Fruit fly (Drosophila melanogaster) whole organism, embryonic: ENCODE results near the gene Tcs6.

Experiments used
- Blimp-1 ChIP-seq: fragments of 200-800 bp; sonication (Bioruptor generic); optimal IDR thresholded peaks from 3 replicates; lab custom pipeline; 2018; ENCODE audit warnings: missing biosample characterization, missing genetic modification characterization, mild to moderate bottlenecking, moderate library complexity, missing genetic modification reagents
- CG13624 ChIP-seq: fragments of 200-800 bp; sonication (Bioruptor generic); optimal IDR thresholded peaks from 2 replicates; lab custom pipeline; 2016; ENCODE audit warnings: missing biosample characterization, missing genetic modification characterization
- CG15479 ChIP-seq: fragments of 200-800 bp; sonication (Bioruptor generic); optimal IDR thresholded peaks from 3 replicates; lab custom pipeline; 2019; ENCODE audit warnings: missing biosample characterization, mild to moderate bottlenecking, missing genetic modification characterization, moderate library complexity
- CG15696 ChIP-seq: fragments of 200-800 bp; sonication (Bioruptor generic); optimal IDR thresholded peaks from 2 replicates; lab custom pipeline; 2019; ENCODE audit warnings: missing biosample characterization, mild to moderate bottlenecking, missing genetic modification characterization, moderate library complexity
- CG1832 ChIP-seq: fragments of 200-800 bp; sonication (Bioruptor generic); optimal IDR thresholded peaks from 2 replicates; lab custom pipeline; 2017; ENCODE audit warnings: missing biosample characterization, mild to moderate bottlenecking, missing genetic modification characterization, inconsistent platforms
- CG2199 ChIP-seq: fragments of 200-800 bp; sonication (Bioruptor generic); IDR thresholded peaks from 3 replicates; pipeline ENCODE4 v1.3.6; 2022; ENCODE audit warnings: missing biosample characterization, missing genetic modification characterization
- CG31365 ChIP-seq: fragments of 200-800 bp; sonication (Bioruptor generic); optimal IDR thresholded peaks from 2 replicates; lab custom pipeline; 2018; ENCODE audit warnings: missing biosample characterization, mild to moderate bottlenecking, missing genetic modification characterization
- CG4360 ChIP-seq: fragments of 200-800 bp; sonication (Bioruptor generic); IDR thresholded peaks from 2 replicates; pipeline ENCODE4 v1.3.6; 2022; ENCODE audit warnings: missing biosample characterization, missing genetic modification characterization
- CG7271 ChIP-seq: fragments of 200-800 bp; sonication (Bioruptor generic); optimal IDR thresholded peaks from 2 replicates; lab custom pipeline; 2018; ENCODE audit warnings: missing biosample characterization, mild to moderate bottlenecking, missing genetic modification characterization, moderate library complexity
- CG7372 ChIP-seq: fragments of 200-800 bp; sonication (Bioruptor generic); IDR thresholded peaks from 2 replicates; pipeline ENCODE4 v1.3.6; 2022; ENCODE audit warnings: missing biosample characterization, missing genetic modification characterization
- CG7786 ChIP-seq: fragments of 200-800 bp; sonication (Bioruptor generic); optimal IDR thresholded peaks from 2 replicates; lab custom pipeline; 2016; ENCODE audit warnings: missing biosample characterization, missing genetic modification characterization
- D ChIP-seq, 2 experiments: fragments of 200-800 bp in 1 of 2; fragments of >200 bp in 1 of 2; sonication (Bioruptor generic) in 1 of 2; optimal IDR thresholded peaks; 2 replicates in 1 of 2; 3 replicates in 1 of 2; lab custom pipeline; 2017; ENCODE audit warnings: mild to moderate bottlenecking in 1 of 2, missing biosample characterization in 1 of 2, missing genetic modification characterization in 1 of 2, missing genetic modification reagents in 1 of 2
- HLH3B ChIP-seq: fragments of 200-800 bp; sonication (Bioruptor generic); IDR thresholded peaks from 2 replicates; pipeline ENCODE4 v1.3.6; 2022; ENCODE audit warnings: missing biosample characterization, missing genetic modification characterization
- Kr ChIP-seq: fragments of 200-800 bp; sonication (Bioruptor generic); optimal IDR thresholded peaks from 2 replicates; lab custom pipeline; 2017; ENCODE audit warnings: missing biosample characterization, mild to moderate bottlenecking, missing genetic modification characterization
- MTF-1 ChIP-seq: fragments of 200-800 bp; sonication (Bioruptor generic); optimal IDR thresholded peaks from 2 replicates; lab custom pipeline; 2018; ENCODE audit warnings: missing biosample characterization, mild to moderate bottlenecking, missing genetic modification characterization, borderline replicate concordance
- Ptx1 ChIP-seq: fragments of 200-800 bp; sonication (Bioruptor generic); IDR thresholded peaks from 2 replicates; pipeline ENCODE4 v1.3.6; 2022; ENCODE audit warnings: missing biosample characterization, missing genetic modification characterization
- Spps ChIP-seq: fragments of 200-800 bp; sonication (Bioruptor generic); optimal IDR thresholded peaks from 2 replicates; lab custom pipeline; 2018; ENCODE audit warnings: missing biosample characterization, mild to moderate bottlenecking, missing genetic modification characterization
- ac ChIP-seq: fragments of 200-800 bp; sonication (Bioruptor generic); optimal IDR thresholded peaks from 3 replicates; lab custom pipeline; 2017; ENCODE audit warnings: missing biosample characterization, mild to moderate bottlenecking, missing genetic modification characterization
- cad ChIP-seq: fragments of >200 bp; optimal IDR thresholded peaks from 2 replicates; lab custom pipeline; 2017; ENCODE audit warnings: missing biosample characterization, missing genetic modification characterization
- crol ChIP-seq: fragments of 200-800 bp; sonication (Bioruptor generic); IDR thresholded peaks from 2 replicates; pipeline ENCODE4 v1.3.6; 2022; ENCODE audit warnings: missing biosample characterization, missing genetic modification characterization
- da ChIP-seq: fragments of 200-800 bp; sonication (Bioruptor generic); optimal IDR thresholded peaks from 2 replicates; lab custom pipeline; 2016; ENCODE audit warnings: missing biosample characterization, missing genetic modification characterization
- eyg ChIP-seq: fragments of 200-800 bp; sonication (Bioruptor generic); optimal IDR thresholded peaks from 3 replicates; lab custom pipeline; 2016; ENCODE audit warnings: missing biosample characterization, missing genetic modification characterization
- h ChIP-seq: fragments of >200 bp; optimal IDR thresholded peaks from 2 replicates; lab custom pipeline; 2017
- hb ChIP-seq: fragments of 200-800 bp; sonication (Bioruptor generic); IDR thresholded peaks from 3 replicates; pipeline ENCODE4 v1.3.6; 2022; ENCODE audit warnings: missing biosample characterization, missing genetic modification characterization; ENCODE audit not compliant: partially characterized antibody
- insv ChIP-seq, 2 experiments: fragments of 200-800 bp; sonication (Bioruptor generic); optimal IDR thresholded peaks; 3 replicates each; lab custom pipeline; 2016 to 2018; ENCODE audit warnings: missing biosample characterization in 2 of 2, missing genetic modification characterization in 2 of 2
- jing ChIP-seq: fragments of 200-800 bp; sonication (Bioruptor generic); optimal IDR thresholded peaks from 2 replicates; lab custom pipeline; 2018; ENCODE audit warnings: missing biosample characterization, mild to moderate bottlenecking, missing genetic modification characterization
- klu ChIP-seq: fragments of 200-800 bp; sonication (Bioruptor generic); IDR thresholded peaks from 2 replicates; pipeline ENCODE4 v1.3.6; 2022; ENCODE audit warnings: missing biosample characterization, missing genetic modification characterization
- kni ChIP-seq: fragments of 200-800 bp; sonication (Bioruptor generic); optimal IDR thresholded peaks from 3 replicates; lab custom pipeline; 2017; ENCODE audit warnings: mild to moderate bottlenecking, missing biosample characterization, missing genetic modification reagents, missing genetic modification characterization
- lov ChIP-seq, 2 experiments: fragments of 200-800 bp in 1 of 2; fragments of >200 bp in 1 of 2; sonication (Bioruptor generic) in 1 of 2; IDR thresholded peaks in 1 of 2; optimal IDR thresholded peaks in 1 of 2; 2 replicates in 1 of 2; 3 replicates in 1 of 2; pipeline versions ENCODE4 v1.3.6 to Lab custom; 2017 to 2022; ENCODE audit warnings: missing biosample characterization in 1 of 2, missing genetic modification characterization in 1 of 2
- nerfin-1 ChIP-seq: fragments of 200-800 bp; sonication (Bioruptor generic); optimal IDR thresholded peaks from 3 replicates; lab custom pipeline; 2019; ENCODE audit warnings: missing biosample characterization, mild to moderate bottlenecking, missing genetic modification characterization, moderate library complexity
- p53 ChIP-seq: fragments of 200-800 bp; sonication (Bioruptor generic); optimal IDR thresholded peaks from 2 replicates; lab custom pipeline; 2016; ENCODE audit warnings: missing biosample characterization, missing genetic modification characterization
- prd ChIP-seq, 3 experiments: fragments of >200 bp in 2 of 3; fragments of 200-800 bp in 1 of 3; sonication (Bioruptor generic) in 1 of 3; optimal IDR thresholded peaks in 2 of 3; IDR thresholded peaks in 1 of 3; 2 replicates in 2 of 3; 3 replicates in 1 of 3; pipeline versions ENCODE4 v1.3.6 to Lab custom; 2017 to 2022; ENCODE audit warnings: missing biosample characterization in 1 of 3, missing genetic modification characterization in 1 of 3
- sens ChIP-seq: fragments of 200-800 bp; sonication (Bioruptor generic); peaks from one replicate; lab custom pipeline; 2016; ENCODE audit warnings: missing biosample characterization, missing genetic modification characterization
- sqz ChIP-seq: fragments of 200-800 bp; sonication (Bioruptor generic); optimal IDR thresholded peaks from 3 replicates; lab custom pipeline; 2018; ENCODE audit warnings: missing biosample characterization, mild to moderate bottlenecking, missing genetic modification characterization
- tll ChIP-seq, 2 experiments: fragments of 200-800 bp in 1 of 2; fragments of >200 bp in 1 of 2; sonication (Bioruptor generic) in 1 of 2; optimal IDR thresholded peaks; 2 replicates each; lab custom pipeline; 2017 to 2019; ENCODE audit warnings: missing biosample characterization in 2 of 2, missing genetic modification characterization in 2 of 2, mild to moderate bottlenecking in 1 of 2, moderate library complexity in 1 of 2
- twi ChIP-seq: fragments of 200-800 bp; optimal IDR thresholded peaks from 2 replicates; lab custom pipeline; 2019; ENCODE audit warnings: missing biosample characterization, mild to moderate bottlenecking, missing genetic modification characterization, moderate library complexity
- zen ChIP-seq: fragments of 200-800 bp; sonication (Bioruptor generic); optimal IDR thresholded peaks from 3 replicates; lab custom pipeline; 2018; ENCODE audit warnings: missing biosample characterization, mild to moderate bottlenecking, missing genetic modification characterization, moderate library complexity

Gene Tcs6

dm6 chr3R:26026631-26027274, 31.3 kb downstream of the Tcs6 start (continued):
- TF ChIP-seq CG7372 (GFP tag; lab: Robert Waterston, UW) (no peak), HLH3B (GFP tag; lab: Robert Waterston, UW) (no peak), crol (GFP tag; lab: Robert Waterston, UW) (peak; percentile 53; the same call in 1 of the 2 replicates), D (optimal IDR thresholded peaks at IDR 0.05; lab: Kevin White, UChicago) (peak; percentile 38), D (GFP tag; optimal IDR thresholded peaks at IDR 0.05; lab: Kevin White, UChicago) (peak; percentile 15), Ptx1 (GFP tag; lab: Robert Waterston, UW) (no peak), Kr (GFP tag; lab: Kevin White, UChicago) (peak; percentile 49), lov (optimal IDR thresholded peaks at IDR 0.05; lab: Kevin White, UChicago) (no peak), lov (GFP tag; IDR thresholded peaks at IDR 0.05; lab: Robert Waterston, UW) (0 out of 3 replicates have a peak, but pooled peaks have one; percentile 60), CG2199 (GFP tag; lab: Robert Waterston, UW) (no peak), hb (no peak), eyg (GFP tag; lab: Kevin White, UChicago) (no peak), jing (no peak), CG7786 (no peak), zen (tag; lab: Kevin White, UChicago) (no peak), p53 (GFP tag; lab: Kevin White, UChicago) (peak; percentile 33), Spps (tag; lab: Kevin White, UChicago) (no peak)

dm6 chr3R:26024596-26025213, 33.3 kb downstream of the Tcs6 start:
- TF ChIP-seq nerfin-1 (peak; percentile 18), twi (peak; percentile 90), CG4360 (GFP tag; lab: Robert Waterston, UW) (peak; percentile 92), CG1832 (GFP tag; lab: Kevin White, UChicago) (peak; percentile 70), kni (peak; percentile 48), Blimp-1 (peak; percentile 54), tll (GFP tag; optimal IDR thresholded peaks at IDR 0.05; lab: Kevin White, UChicago) (peak in 1 of 2 experiments; percentile 78), da (GFP tag; lab: Kevin White, UChicago) (peak; percentile 54), klu (no peak), sqz (GFP tag; lab: Kevin White, UChicago) (peak; percentile 9), Kr (GFP tag; lab: Kevin White, UChicago) (peak; percentile 44), jing (no peak), MTF-1 (no peak), CG15479 (GFP tag; lab: Kevin White, UChicago) (peak; percentile 23), h (lab: Kevin White, UChicago) (peak; percentile 12), CG31365 (tag; lab: Kevin White, UChicago) (no peak), D (optimal IDR thresholded peaks at IDR 0.05; lab: Kevin White, UChicago) (peak; percentile 22), D (GFP tag; optimal IDR thresholded peaks at IDR 0.05; lab: Kevin White, UChicago) (no peak), cad (GFP tag; lab: Kevin White, UChicago) (peak; percentile 55), insv (GFP tag; optimal IDR thresholded peaks at IDR 0.05; lab: Kevin White, UChicago) (peak in 1 of 2 experiments; percentile 60), ac (peak; percentile 99), crol (GFP tag; lab: Robert Waterston, UW) (peak; percentile 54; the same call in 1 of the 2 replicates), sens (peak; percentile 86), CG15696 (no peak), CG7271 (tag; lab: Kevin White, UChicago) (peak; percentile 13), CG13624 (GFP tag; lab: Kevin White, UChicago) (no peak), zen (tag; lab: Kevin White, UChicago) (peak; percentile 32), prd (optimal IDR thresholded peaks at IDR 0.05; lab: Kevin White, UChicago) (no peak), prd (GFP tag; IDR thresholded peaks at IDR 0.05; lab: Robert Waterston, UW) (0 out of 3 replicates have a peak, but pooled peaks have one; percentile 7)
